Fruit fly (Drosophila melanogaster) whole organism, embryonic: ENCODE data around the gene Tps1.

Experiments used
- Bdp1 ChIP-seq: fragments of 200-800 bp; sonication (Bioruptor generic); optimal IDR thresholded peaks from 3 replicates; lab custom pipeline; 2016; ENCODE audit warnings: missing biosample characterization, missing genetic modification characterization
- Bgb ChIP-seq: fragments of 200-800 bp; sonication (Bioruptor generic); IDR thresholded peaks from 2 replicates; pipeline ENCODE4 v1.3.6; 2022; ENCODE audit warnings: missing biosample characterization, missing genetic modification characterization; ENCODE audit not compliant: partially characterized antibody
- CG10321 ChIP-seq: fragments of 200-800 bp; sonication (Bioruptor generic); IDR thresholded peaks from 2 replicates; pipeline ENCODE4 v1.3.6; 2022; ENCODE audit warnings: missing biosample characterization, missing genetic modification characterization
- CG10366 ChIP-seq: fragments of 200-800 bp; sonication (Bioruptor generic); IDR thresholded peaks from 2 replicates; pipeline ENCODE4 v1.3.6; 2022; ENCODE audit warnings: missing biosample characterization, missing genetic modification characterization
- CG11247 ChIP-seq: fragments of 200-800 bp; sonication (Bioruptor generic); IDR thresholded peaks from 2 replicates; pipeline ENCODE4 v1.3.6; 2022; ENCODE audit warnings: missing biosample characterization, missing genetic modification characterization
- CG12155 ChIP-seq: fragments of 200-800 bp; sonication (Bioruptor generic); optimal IDR thresholded peaks from 3 replicates; lab custom pipeline; 2016; ENCODE audit warnings: missing biosample characterization, missing genetic modification characterization
- CG14667 ChIP-seq: fragments of 200-800 bp; sonication (Bioruptor generic); IDR thresholded peaks from 2 replicates; pipeline ENCODE4 v1.3.6; 2022; ENCODE audit warnings: missing biosample characterization, missing genetic modification characterization
- CG14860 ChIP-seq: fragments of 200-800 bp; sonication (Bioruptor generic); IDR thresholded peaks from 3 replicates; pipeline ENCODE4 v1.3.6; 2022; ENCODE audit warnings: missing biosample characterization, missing genetic modification characterization; ENCODE audit not compliant: partially characterized antibody
- CG15479 ChIP-seq: fragments of 200-800 bp; sonication (Bioruptor generic); optimal IDR thresholded peaks from 3 replicates; lab custom pipeline; 2019; ENCODE audit warnings: missing biosample characterization, mild to moderate bottlenecking, missing genetic modification characterization, moderate library complexity
- CG15601 ChIP-seq: fragments of 200-800 bp; sonication (Bioruptor generic); optimal IDR thresholded peaks from 3 replicates; lab custom pipeline; 2019; ENCODE audit warnings: missing biosample characterization, mild to moderate bottlenecking, missing genetic modification characterization, moderate library complexity
- CG16813 ChIP-seq: fragments of 200-800 bp; sonication (Bioruptor generic); IDR thresholded peaks from 3 replicates; pipeline ENCODE4 v1.3.6; 2022; ENCODE audit warnings: missing biosample characterization, missing genetic modification characterization; ENCODE audit not compliant: partially characterized antibody
- CG1832 ChIP-seq: fragments of 200-800 bp; sonication (Bioruptor generic); optimal IDR thresholded peaks from 2 replicates; lab custom pipeline; 2017; ENCODE audit warnings: missing biosample characterization, mild to moderate bottlenecking, missing genetic modification characterization, inconsistent platforms
- CG32532 ChIP-seq: fragments of 200-800 bp; sonication (Bioruptor generic); IDR thresholded peaks from 2 replicates; pipeline ENCODE4 v1.3.6; 2022; ENCODE audit warnings: missing biosample characterization, missing genetic modification characterization
- CG34224 ChIP-seq: fragments of 200-800 bp; sonication (Bioruptor generic); IDR thresholded peaks from 3 replicates; pipeline ENCODE4 v1.3.6; 2022; ENCODE audit warnings: missing biosample characterization, missing genetic modification characterization; ENCODE audit not compliant: partially characterized antibody
- CG42726 ChIP-seq: fragments of 200-800 bp; sonication (Bioruptor generic); IDR thresholded peaks from 2 replicates; pipeline ENCODE4 v1.3.6; 2022; ENCODE audit warnings: missing biosample characterization, missing genetic modification characterization; ENCODE audit not compliant: partially characterized antibody
- CG4854 ChIP-seq: fragments of 200-800 bp; sonication (Bioruptor generic); optimal IDR thresholded peaks from 2 replicates; lab custom pipeline; 2016; ENCODE audit warnings: missing biosample characterization, missing genetic modification characterization, inconsistent platforms
- CG6791 ChIP-seq: fragments of 200-800 bp; sonication (Bioruptor generic); IDR thresholded peaks from 3 replicates; pipeline ENCODE4 v1.3.6; 2022; ENCODE audit warnings: missing biosample characterization, missing genetic modification characterization; ENCODE audit not compliant: partially characterized antibody
- CG7963 ChIP-seq: fragments of 200-800 bp; sonication (Bioruptor generic); IDR thresholded peaks from 3 replicates; pipeline ENCODE4 v1.3.6; 2022; ENCODE audit warnings: missing biosample characterization, missing genetic modification characterization; ENCODE audit not compliant: partially characterized antibody
- D19A ChIP-seq: fragments of 200-800 bp; optimal IDR thresholded peaks from 3 replicates; lab custom pipeline; 2019; ENCODE audit warnings: missing biosample characterization, mild to moderate bottlenecking, missing genetic modification characterization, moderate library complexity
- D19B ChIP-seq: fragments of 200-800 bp; sonication (Bioruptor generic); optimal IDR thresholded peaks from 2 replicates; lab custom pipeline; 2017; ENCODE audit warnings: missing biosample characterization, mild to moderate bottlenecking, missing genetic modification characterization
- Doc3 ChIP-seq: fragments of 200-800 bp; sonication (Bioruptor generic); IDR thresholded peaks from 3 replicates; pipeline ENCODE4 v1.3.6; 2022; ENCODE audit warnings: missing biosample characterization, missing genetic modification characterization; ENCODE audit not compliant: partially characterized antibody
- Ets97D ChIP-seq: fragments of 200-800 bp; sonication (Bioruptor generic); optimal IDR thresholded peaks from 3 replicates; lab custom pipeline; 2016; ENCODE audit warnings: missing biosample characterization, missing genetic modification characterization
- HLH3B ChIP-seq: fragments of 200-800 bp; sonication (Bioruptor generic); IDR thresholded peaks from 2 replicates; pipeline ENCODE4 v1.3.6; 2022; ENCODE audit warnings: missing biosample characterization, missing genetic modification characterization
- HLH4C ChIP-seq: fragments of 200-800 bp; sonication (Bioruptor generic); IDR thresholded peaks from 3 replicates; pipeline ENCODE4 v1.3.6; 2022; ENCODE audit warnings: missing biosample characterization, missing genetic modification characterization; ENCODE audit not compliant: partially characterized antibody
- Opbp ChIP-seq: fragments of 200-800 bp; sonication (Bioruptor generic); IDR thresholded peaks from 3 replicates; pipeline ENCODE4 v1.3.6; 2022; ENCODE audit warnings: missing biosample characterization, missing genetic modification characterization; ENCODE audit not compliant: partially characterized antibody
- Optix ChIP-seq: fragments of 200-800 bp; sonication (Bioruptor generic); IDR thresholded peaks from 3 replicates; pipeline ENCODE4 v1.3.6; 2022; ENCODE audit warnings: missing biosample characterization, missing genetic modification characterization
- Sry-δ ChIP-seq: fragments of 200-800 bp; sonication (Bioruptor generic); optimal IDR thresholded peaks from 2 replicates; lab custom pipeline; 2016; ENCODE audit warnings: missing biosample characterization, missing genetic modification characterization
- Vsx1 ChIP-seq: fragments of 200-800 bp; sonication (Bioruptor generic); optimal IDR thresholded peaks from 2 replicates; lab custom pipeline; 2017; ENCODE audit warnings: missing biosample characterization, mild to moderate bottlenecking, missing genetic modification characterization, missing genetic modification reagents
- ash1 ChIP-seq: fragments of 200-800 bp; sonication (Bioruptor generic); optimal IDR thresholded peaks from 2 replicates; lab custom pipeline; 2018; ENCODE audit warnings: missing biosample characterization, mild to moderate bottlenecking, missing genetic modification characterization
- ato ChIP-seq: fragments of 200-800 bp; sonication (Bioruptor generic); IDR thresholded peaks from 2 replicates; pipeline ENCODE4 v1.3.6; 2022; ENCODE audit warnings: missing biosample characterization, missing genetic modification characterization; ENCODE audit not compliant: partially characterized antibody
- bbx ChIP-seq: fragments of 200-800 bp; sonication (Bioruptor generic); IDR thresholded peaks from 2 replicates; pipeline ENCODE4 v1.3.6; 2022; ENCODE audit warnings: missing biosample characterization, missing genetic modification characterization; ENCODE audit not compliant: partially characterized antibody
- crol ChIP-seq: fragments of 200-800 bp; sonication (Bioruptor generic); IDR thresholded peaks from 2 replicates; pipeline ENCODE4 v1.3.6; 2022; ENCODE audit warnings: missing biosample characterization, missing genetic modification characterization
- dmrt99B ChIP-seq: fragments of 200-800 bp; sonication (Bioruptor generic); optimal IDR thresholded peaks from 2 replicates; lab custom pipeline; 2018; ENCODE audit warnings: missing biosample characterization, mild to moderate bottlenecking, missing genetic modification characterization, moderate library complexity
- fu2 ChIP-seq: fragments of 200-800 bp; sonication (Bioruptor generic); optimal IDR thresholded peaks from 2 replicates; lab custom pipeline; 2016; ENCODE audit warnings: missing biosample characterization, missing genetic modification characterization
- gsb ChIP-seq: fragments of 200-800 bp; sonication (Bioruptor generic); IDR thresholded peaks from 2 replicates; pipeline ENCODE4 v1.3.6; 2022; ENCODE audit warnings: missing biosample characterization, missing genetic modification characterization
- knrl ChIP-seq: fragments of 200-800 bp; sonication (Bioruptor generic); IDR thresholded peaks from 3 replicates; pipeline ENCODE4 v1.3.6; 2022; ENCODE audit warnings: missing biosample characterization, missing genetic modification characterization; ENCODE audit not compliant: partially characterized antibody
- lmd ChIP-seq: fragments of 200-800 bp; sonication (Bioruptor generic); IDR thresholded peaks from 2 replicates; pipeline ENCODE4 v1.3.6; 2022; ENCODE audit warnings: missing biosample characterization, missing genetic modification characterization
- maf-S ChIP-seq: fragments of 200-800 bp; sonication (Bioruptor generic); optimal IDR thresholded peaks from 2 replicates; lab custom pipeline; 2016; ENCODE audit warnings: missing biosample characterization, missing genetic modification characterization
- prd ChIP-seq, 3 experiments: fragments of >200 bp in 2 of 3; fragments of 200-800 bp in 1 of 3; sonication (Bioruptor generic) in 1 of 3; optimal IDR thresholded peaks in 2 of 3; IDR thresholded peaks in 1 of 3; 2 replicates in 2 of 3; 3 replicates in 1 of 3; pipeline versions ENCODE4 v1.3.6 to Lab custom; 2017 to 2022; ENCODE audit warnings: missing biosample characterization in 1 of 3, missing genetic modification characterization in 1 of 3
- scrt ChIP-seq: fragments of 200-800 bp; sonication (Bioruptor generic); optimal IDR thresholded peaks from 2 replicates; lab custom pipeline; 2018; ENCODE audit warnings: missing biosample characterization, mild to moderate bottlenecking, missing genetic modification characterization, moderate library complexity
- seq ChIP-seq: fragments of 200-800 bp; sonication (Bioruptor generic); IDR thresholded peaks from 2 replicates; pipeline ENCODE4 v1.3.6; 2022; ENCODE audit warnings: missing biosample characterization, missing genetic modification characterization
- slbo ChIP-seq: fragments of 200-800 bp; sonication (Bioruptor generic); IDR thresholded peaks from 2 replicates; pipeline ENCODE4 v1.3.6; 2022; ENCODE audit warnings: missing biosample characterization, missing genetic modification characterization
- tgo ChIP-seq: fragments of 200-800 bp; sonication (Bioruptor generic); IDR thresholded peaks from 3 replicates; pipeline ENCODE4 v1.3.6; 2022; ENCODE audit warnings: missing biosample characterization, missing genetic modification characterization
- toy ChIP-seq: fragments of 200-800 bp; sonication (Bioruptor generic); IDR thresholded peaks from 2 replicates; pipeline ENCODE4 v1.3.6; 2022; ENCODE audit warnings: missing biosample characterization, missing genetic modification characterization
- vfl ChIP-seq: fragments of 200-800 bp; sonication (Bioruptor generic); optimal IDR thresholded peaks from 2 replicates; lab custom pipeline; 2016; ENCODE audit warnings: missing biosample characterization, missing genetic modification characterization
- wek ChIP-seq: fragments of 200-800 bp; sonication (Bioruptor generic); optimal IDR thresholded peaks from 3 replicates; lab custom pipeline; 2018; ENCODE audit warnings: missing biosample characterization, mild to moderate bottlenecking, missing genetic modification characterization, moderate library complexity
- zen2 ChIP-seq: fragments of 200-800 bp; sonication (Bioruptor generic); IDR thresholded peaks from 3 replicates; pipeline ENCODE4 v1.3.6; 2022; ENCODE audit warnings: missing biosample characterization, missing genetic modification characterization; ENCODE audit not compliant: partially characterized antibody

Gene Tps1

DNA sequence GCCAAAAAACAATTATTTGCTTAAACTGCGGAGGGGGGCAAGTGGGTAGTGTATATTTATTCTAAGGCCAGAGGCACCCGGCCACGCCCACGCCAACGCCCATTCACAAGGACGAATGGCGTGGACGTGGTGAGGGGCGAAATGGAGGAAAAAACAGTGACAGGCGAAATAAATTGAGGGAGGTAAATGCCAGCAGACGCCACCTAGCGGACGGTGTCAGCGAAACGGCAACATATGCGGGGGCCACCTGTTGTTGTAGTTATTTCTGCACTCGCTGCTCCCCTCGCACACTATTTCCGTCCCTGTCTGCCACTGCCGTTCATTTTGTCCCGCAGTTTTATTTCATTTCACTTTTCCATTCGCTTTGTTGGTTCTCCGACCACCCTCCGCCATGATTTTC, 29.9 kb downstream of the Tps1 start (continued):
- TF ChIP-seq seq (GFP tag; lab: Robert Waterston, UW), result no peak
- no peak for TF ChIP-seq ash1 (GFP tag; lab: Kevin White, UChicago)
- TF ChIP-seq CG1832 (GFP tag; lab: Kevin White, UChicago), result peak; percentile 34
- 0 out of 2 replicates have a peak, but pooled peaks have one; percentile 12 for TF ChIP-seq CG10321 (GFP tag; lab: Robert Waterston, UW)
- TF ChIP-seq D19B, result no peak
- peak; percentile 38 for TF ChIP-seq CG10366 (GFP tag; lab: Robert Waterston, UW)
- TF ChIP-seq Vsx1 (GFP tag; lab: Kevin White, UChicago), result no peak
- TF ChIP-seq CG15601 (tag; lab: Kevin White, UChicago), result no peak
- no peak for TF ChIP-seq toy (GFP tag; lab: Robert Waterston, UW)
- 0 out of 2 replicates have a peak, but pooled peaks have one; percentile 15 for TF ChIP-seq HLH3B (GFP tag; lab: Robert Waterston, UW)
- no peak for TF ChIP-seq tgo (GFP tag; lab: Robert Waterston, UW)
- TF ChIP-seq Optix (GFP tag; lab: Robert Waterston, UW), result peak; percentile 32; the same call in 1 of the 3 replicates
- no peak for TF ChIP-seq wek
- peak; percentile 18 for TF ChIP-seq dmrt99B (tag; lab: Kevin White, UChicago)
- peak; percentile 45; the same call in 1 of the 2 replicates for TF ChIP-seq CG32532 (GFP tag; lab: Robert Waterston, UW)
- TF ChIP-seq Sry-δ (GFP tag; lab: Kevin White, UChicago), result no peak
- no peak for TF ChIP-seq gsb (GFP tag; lab: Robert Waterston, UW)
- peak; percentile 53 for TF ChIP-seq lmd
- peak; percentile 32; the same call in 1 of the 2 replicates for TF ChIP-seq CG14667 (GFP tag; lab: Robert Waterston, UW)
- TF ChIP-seq fu2 (GFP tag; lab: Kevin White, UChicago), result no peak
- no peak for TF ChIP-seq vfl (GFP tag; lab: Kevin White, UChicago)
- TF ChIP-seq CG12155 (GFP tag; lab: Kevin White, UChicago), result no peak
- TF ChIP-seq scrt (GFP tag; lab: Kevin White, UChicago), result peak; percentile 48

- TF ChIP-seq CG34224 (0 out of 3 replicates have a peak, but pooled peaks have one; percentile 35), prd (optimal IDR thresholded peaks at IDR 0.05; lab: Kevin White, UChicago) (no peak), prd (GFP tag; IDR thresholded peaks at IDR 0.05; lab: Robert Waterston, UW) (no peak), Opbp (GFP tag; lab: Robert Waterston, UW) (peak; percentile 69; the same call in 2 of the 3 replicates), Bdp1 (GFP tag; lab: Kevin White, UChicago) (peak; percentile 93), knrl (peak; percentile 42; the same call in 1 of the 3 replicates), D19A (peak; percentile 22), slbo (GFP tag; lab: Robert Waterston, UW) (0 out of 2 replicates have a peak, but pooled peaks have one; percentile 4), Ets97D (GFP tag; lab: Kevin White, UChicago) (no peak), HLH4C (GFP tag; lab: Robert Waterston, UW) (peak; percentile 68), crol (GFP tag; lab: Robert Waterston, UW) (peak; percentile 54; the same call in 1 of the 2 replicates), CG6791 (peak; percentile 77), CG14860 (GFP tag; lab: Robert Waterston, UW) (peak; percentile 59), CG4854 (GFP tag; lab: Kevin White, UChicago) (no peak), Bgb (peak; percentile 76), CG42726 (peak; percentile 55), CG15479 (GFP tag; lab: Kevin White, UChicago) (peak; percentile 24), Doc3 (0 out of 3 replicates have a peak, but pooled peaks have one; percentile 22), zen2 (GFP tag; lab: Robert Waterston, UW) (peak; percentile 42; the same call in 2 of the 3 replicates), CG7963 (peak; percentile 51; the same call in 2 of the 3 replicates), CG11247 (no peak), maf-S (GFP tag; lab: Kevin White, UChicago) (no peak), bbx (peak; percentile 67), CG16813 (peak; percentile 50; the same call in 2 of the 3 replicates), ato (GFP tag; lab: Robert Waterston, UW) (peak; percentile 37; the same call in 1 of the 2 replicates)
Measured at dm6 chr2L:4418819-4419218, 30.7 kb downstream of the Tps1 start.
